Worm (Caenorhabditis elegans) whole organism, L4 larva: ENCODE results near the gene T22B7.3.
A peak's percentile ranks its signal among the peaks of the same experiment; 100 is the strongest.

ENCODE experiments used
- ceh-62 ChIP-seq: sonication (generic microtip); optimal IDR thresholded peaks from 2 replicates; lab custom pipeline; 2017; ENCODE audit warnings: missing biosample characterization, missing genetic modification characterization
- ces-1 ChIP-seq: fragments of 150-350 bp; sonication (generic microtip); optimal IDR thresholded peaks from 4 replicates; lab custom pipeline; 2014; ENCODE audit warnings: missing biosample characterization, missing genetic modification reagents, missing genetic modification characterization
- fos-1 ChIP-seq: fragments of 150-350 bp; optimal IDR thresholded peaks from 2 replicates; lab custom pipeline; 2014; ENCODE audit warnings: missing biosample characterization, missing genetic modification characterization
- lin-38 ChIP-seq: fragments of 200-800 bp; sonication (Bioruptor generic); IDR thresholded peaks from 2 replicates; pipeline ENCODE4 v1.3.6; 2022; ENCODE audit warnings: missing genetic modification reagents, missing genetic modification characterization, missing compliant biosample characterization
- nhr-237 ChIP-seq: sonication (generic microtip); optimal IDR thresholded peaks from 2 replicates; lab custom pipeline; 2017; ENCODE audit warnings: missing biosample characterization, missing genetic modification characterization
- pha-4 ChIP-seq, 2 experiments: fragments of 150-350 bp in 1 of 2; fragments of 200-800 bp in 1 of 2; sonication (Bioruptor generic) in 1 of 2; IDR thresholded peaks in 1 of 2; optimal IDR thresholded peaks in 1 of 2; 2 replicates each; pipeline versions ENCODE4 v1.3.6 to Lab custom; 2014 to 2022; ENCODE audit warnings: missing genetic modification characterization in 2 of 2, missing genetic modification reagents in 2 of 2, missing biosample characterization in 1 of 2, missing compliant biosample characterization in 1 of 2
- set-16 ChIP-seq: fragments of 200-800 bp; sonication (Bioruptor generic); IDR thresholded peaks from 2 replicates; pipeline ENCODE4 v1.3.6; 2022; ENCODE audit warnings: missing genetic modification reagents, missing genetic modification characterization, missing compliant biosample characterization
- skn-1 ChIP-seq: fragments of 150-350 bp; optimal IDR thresholded peaks from 2 replicates; lab custom pipeline; 2014; ENCODE audit warnings: missing biosample characterization, missing genetic modification characterization
- unc-130 ChIP-seq: sonication (generic microtip); optimal IDR thresholded peaks from 2 replicates; lab custom pipeline; 2016; ENCODE audit warnings: missing genetic modification reagents, missing genetic modification characterization, missing compliant biosample characterization
- unc-62 ChIP-seq, 3 experiments: fragments of 150-350 bp in 1 of 3; sonication (generic microtip); optimal IDR thresholded peaks in 2 of 3; peaks in 1 of 3; 1 replicate in 1 of 3; 2 replicates in 2 of 3; lab custom pipeline; 2014 to 2017; ENCODE audit warnings: missing biosample characterization in 3 of 3, missing genetic modification characterization in 3 of 3, missing genetic modification reagents in 3 of 3, missing genotype in 1 of 3
- zfp-2 ChIP-seq: sonication (generic microtip); optimal IDR thresholded peaks from 2 replicates; lab custom pipeline; 2016; ENCODE audit warnings: mild to moderate bottlenecking, missing genetic modification characterization, missing compliant biosample characterization
- zfp-3 ChIP-seq: fragments of 200-800 bp; sonication (Bioruptor generic); conservative IDR thresholded peaks from 2 replicates; pipeline ENCODE4 v1.3.6; 2022; ENCODE audit warnings: missing genetic modification reagents, missing genetic modification characterization, missing compliant biosample characterization
- zip-2 ChIP-seq: fragments of 150-350 bp; optimal IDR thresholded peaks from 2 replicates; lab custom pipeline; 2014; ENCODE audit warnings: missing biosample characterization, missing genetic modification characterization
- ztf-11 ChIP-seq: fragments of 150-350 bp; optimal IDR thresholded peaks from 2 replicates; lab custom pipeline; 2014; ENCODE audit warnings: missing biosample characterization, missing genetic modification characterization

DNA sequence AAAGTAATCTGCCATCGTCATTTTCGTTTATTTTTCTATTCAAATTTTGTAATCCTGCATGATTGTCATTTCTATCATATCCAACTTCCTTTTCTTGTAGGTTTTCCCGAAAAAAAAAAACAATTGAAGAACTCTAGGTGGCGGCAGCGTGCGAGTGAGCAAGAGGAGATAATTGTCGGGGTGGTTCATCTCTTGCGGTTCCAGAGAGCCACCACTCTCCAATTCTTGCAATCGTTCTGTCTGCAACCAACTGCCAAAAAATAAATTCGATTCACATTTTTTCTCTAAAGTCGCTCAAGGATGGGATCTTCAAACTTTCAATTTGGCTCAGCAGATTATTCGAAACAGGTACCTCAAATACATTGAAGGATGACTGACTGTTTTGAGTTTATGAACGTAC lies 44.9 kb downstream of the T22B7.3 start, which contains the start of gene W01C8.1:
- TF ChIP-seq pha-4 (GFP tag; IDR thresholded peaks at IDR 0.05; lab: Robert Waterston, UW) = no peak
- no peak for TF ChIP-seq pha-4 (tag; optimal IDR thresholded peaks at IDR 0.05; lab: Kevin White, UChicago)
- TF ChIP-seq ztf-11 (tag; lab: Kevin White, UChicago) = no peak
- no peak for TF ChIP-seq ceh-62 (tag; lab: Kevin White, UChicago)
- TF ChIP-seq fos-1 (tag; lab: Kevin White, UChicago) = no peak
- no peak for TF ChIP-seq zfp-2 (tag; lab: Kevin White, UChicago)
- no peak for TF ChIP-seq skn-1
- TF ChIP-seq zfp-3 (GFP tag; lab: Robert Waterston, UW) = no peak
- no peak for TF ChIP-seq ces-1 (GFP tag; lab: Kevin White, UChicago)
- no peak for TF ChIP-seq nhr-237 (tag; lab: Kevin White, UChicago)
- no peak for TF ChIP-seq set-16 (GFP tag; lab: Robert Waterston, UW)
- TF ChIP-seq unc-130 (GFP tag; lab: Kevin White, UChicago) = no peak
- TF ChIP-seq unc-62 (GFP tag; optimal IDR thresholded peaks at IDR 0.05 in 1 of 2; lab: Kevin White, UChicago) = peak in 1 of 2 experiments; percentile 80
- TF ChIP-seq unc-62 (tag; optimal IDR thresholded peaks at IDR 0.05; lab: Kevin White, UChicago) = no peak
- no peak for TF ChIP-seq zip-2 (tag; lab: Kevin White, UChicago)
- no peak for TF ChIP-seq lin-38 (GFP tag; lab: Robert Waterston, UW)
